Worm (Caenorhabditis elegans): ENCODE data around the gene C05C8.7.
A peak's percentile ranks its signal among the peaks of the same experiment; 100 is the strongest.

DNA sequence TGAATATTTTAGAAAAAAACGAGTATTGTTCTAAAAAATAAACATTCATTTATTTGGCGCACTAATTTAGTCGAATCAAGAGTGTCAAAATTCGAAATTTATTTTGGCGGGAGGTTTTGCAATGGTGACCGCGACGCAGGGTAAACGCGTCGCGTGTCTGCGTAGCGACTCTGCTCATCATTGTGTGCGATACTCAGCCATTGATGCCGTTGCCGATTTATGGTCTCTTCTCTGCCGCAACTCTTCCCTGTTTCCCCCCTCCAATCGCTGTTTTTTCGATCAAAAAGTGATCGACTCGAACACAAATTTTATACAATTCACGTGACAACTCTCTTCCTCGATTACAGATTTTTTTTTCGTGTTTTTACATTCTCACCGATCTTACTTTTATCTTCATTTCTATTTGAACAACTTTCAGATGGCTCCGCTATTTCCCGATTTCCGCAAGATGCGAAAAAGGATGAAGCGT, 50.3 kb downstream of the C05C8.7 start, which contains the start of gene F09G2.2:
- TF ChIP-seq nhr-237 (tag; optimal IDR thresholded peaks at IDR 0.05) (peak; percentile 87), lsy-2 (tag; optimal IDR thresholded peaks at IDR 0.05) (peak; percentile 73)

All from whole organism, mixed stage, embryonic.